Fruit fly (Drosophila melanogaster): ENCODE results near the gene CG43680.

Gene CG43680

dm6 chr3L:15011142-15011541, 42.0 kb downstream of the CG43680 start:
- TF ChIP-seq CTCF (optimal IDR thresholded peaks at IDR 0.05) (peak; percentile 82 to 88), CG8478 (optimal IDR thresholded peaks at IDR 0.05) (no peak)

- TF ChIP-seq CG8478 (optimal IDR thresholded peaks at IDR 0.05): no peak
- TF ChIP-seq CTCF (optimal IDR thresholded peaks at IDR 0.05): no peak
These were observed 42.5 kb downstream of the CG43680 start for dm6 chr3L:15010601-15011000.

- TF ChIP-seq CG8478 (optimal IDR thresholded peaks at IDR 0.05) (no peak), CTCF (optimal IDR thresholded peaks at IDR 0.05) (no peak)
These were observed 43.5 kb downstream of the CG43680 start for dm6 chr3L:15009681-15010080.

dm6 chr3L:15007271-15007948, 45.7 kb downstream of the CG43680 start:
- no peak for TF ChIP-seq CTCF (optimal IDR thresholded peaks at IDR 0.05)
- TF ChIP-seq CG8478 (optimal IDR thresholded peaks at IDR 0.05): no peak

dm6 chr3L:15006825-15007224, 46.3 kb downstream of the CG43680 start:
- TF ChIP-seq CG8478 (optimal IDR thresholded peaks at IDR 0.05) (no peak), CTCF (optimal IDR thresholded peaks at IDR 0.05) (no peak)

dm6 chr3L:15005774-15006173, 47.4 kb downstream of the CG43680 start:
- TF ChIP-seq CG8478 (optimal IDR thresholded peaks at IDR 0.05) (no peak), CTCF (optimal IDR thresholded peaks at IDR 0.05) (no peak)

- TF ChIP-seq CG8478 (optimal IDR thresholded peaks at IDR 0.05): no peak
- TF ChIP-seq CTCF (optimal IDR thresholded peaks at IDR 0.05): no peak
These were observed 48.1 kb downstream of the CG43680 start for dm6 chr3L:15005085-15005484.

Measured in S2 (cell line).